Fruit fly (Drosophila melanogaster) whole organism, embryonic: ENCODE data around the gene CG9630.
A peak's percentile ranks its signal among the peaks of the same experiment; 100 is the strongest.

Source experiments
- Atf6 ChIP-seq: fragments of 200-800 bp; sonication (Bioruptor generic); IDR thresholded peaks from 2 replicates; pipeline ENCODE4 v1.3.6; 2022; ENCODE audit warnings: missing biosample characterization, missing genetic modification characterization
- CG10209 ChIP-seq: fragments of 200-800 bp; sonication (Bioruptor generic); optimal IDR thresholded peaks from 3 replicates; lab custom pipeline; 2017; ENCODE audit warnings: missing biosample characterization, mild to moderate bottlenecking, missing genetic modification characterization, missing genetic modification reagents
- CG12155 ChIP-seq: fragments of 200-800 bp; sonication (Bioruptor generic); optimal IDR thresholded peaks from 3 replicates; lab custom pipeline; 2016; ENCODE audit warnings: missing biosample characterization, missing genetic modification characterization
- CG12219 ChIP-seq: fragments of 200-800 bp; sonication (Bioruptor generic); optimal IDR thresholded peaks from 3 replicates; lab custom pipeline; 2018; ENCODE audit warnings: missing biosample characterization, mild to moderate bottlenecking, missing genetic modification characterization
- CG12299 ChIP-seq: fragments of 200-800 bp; sonication (Bioruptor generic); optimal IDR thresholded peaks from 2 replicates; lab custom pipeline; 2018; ENCODE audit warnings: missing biosample characterization, mild to moderate bottlenecking, missing genetic modification characterization
- CG12942 ChIP-seq: fragments of 200-800 bp; sonication (Bioruptor generic); optimal IDR thresholded peaks from 3 replicates; lab custom pipeline; 2016; ENCODE audit warnings: missing biosample characterization, missing genetic modification characterization
- CG13424 ChIP-seq: fragments of 200-800 bp; sonication (Bioruptor generic); optimal IDR thresholded peaks from 2 replicates; lab custom pipeline; 2019; ENCODE audit warnings: missing biosample characterization, mild to moderate bottlenecking, missing genetic modification characterization, moderate library complexity
- CG14667 ChIP-seq: fragments of 200-800 bp; sonication (Bioruptor generic); IDR thresholded peaks from 2 replicates; pipeline ENCODE4 v1.3.6; 2022; ENCODE audit warnings: missing biosample characterization, missing genetic modification characterization
- CG15479 ChIP-seq: fragments of 200-800 bp; sonication (Bioruptor generic); optimal IDR thresholded peaks from 3 replicates; lab custom pipeline; 2019; ENCODE audit warnings: missing biosample characterization, mild to moderate bottlenecking, missing genetic modification characterization, moderate library complexity
- CG2120 ChIP-seq: fragments of 200-800 bp; sonication (Bioruptor generic); optimal IDR thresholded peaks from 3 replicates; lab custom pipeline; 2016; ENCODE audit warnings: missing biosample characterization, missing genetic modification characterization
- CG31224 ChIP-seq: fragments of 200-800 bp; sonication (Bioruptor generic); IDR thresholded peaks from 2 replicates; pipeline ENCODE4 v1.3.6; 2022; ENCODE audit warnings: missing biosample characterization, missing genetic modification characterization
- CG3726 ChIP-seq: fragments of 200-800 bp; sonication (Bioruptor generic); IDR thresholded peaks from 3 replicates; pipeline ENCODE4, ENCODE4 v1.3.6; 2022; ENCODE audit warnings: missing biosample characterization, missing genetic modification characterization
- CG4360 ChIP-seq: fragments of 200-800 bp; sonication (Bioruptor generic); IDR thresholded peaks from 2 replicates; pipeline ENCODE4 v1.3.6; 2022; ENCODE audit warnings: missing biosample characterization, missing genetic modification characterization
- CG6654 ChIP-seq: fragments of 200-800 bp; sonication (Bioruptor generic); optimal IDR thresholded peaks from 2 replicates; lab custom pipeline; 2017; ENCODE audit warnings: missing biosample characterization, mild to moderate bottlenecking, missing genetic modification characterization
- CG7745 ChIP-seq: fragments of 200-800 bp; sonication (Bioruptor generic); optimal IDR thresholded peaks from 2 replicates; lab custom pipeline; 2018; ENCODE audit warnings: missing biosample characterization, mild to moderate bottlenecking, missing genetic modification characterization, moderate library complexity
- CG7963 ChIP-seq: fragments of 200-800 bp; sonication (Bioruptor generic); IDR thresholded peaks from 3 replicates; pipeline ENCODE4 v1.3.6; 2022; ENCODE audit warnings: missing biosample characterization, missing genetic modification characterization; ENCODE audit not compliant: partially characterized antibody
- CG9437 ChIP-seq: fragments of 200-800 bp; sonication (Bioruptor generic); optimal IDR thresholded peaks from 2 replicates; lab custom pipeline; 2018; ENCODE audit warnings: missing biosample characterization, mild to moderate bottlenecking, missing genetic modification characterization
- CTCF ChIP-seq: fragments of 200-800 bp; sonication (Bioruptor generic); optimal IDR thresholded peaks from 2 replicates; lab custom pipeline; 2017; ENCODE audit warnings: missing biosample characterization, mild to moderate bottlenecking, missing genetic modification characterization, moderate library complexity
- D ChIP-seq, 2 experiments: fragments of 200-800 bp in 1 of 2; fragments of >200 bp in 1 of 2; sonication (Bioruptor generic) in 1 of 2; optimal IDR thresholded peaks; 2 replicates in 1 of 2; 3 replicates in 1 of 2; lab custom pipeline; 2017; ENCODE audit warnings: mild to moderate bottlenecking in 1 of 2, missing biosample characterization in 1 of 2, missing genetic modification characterization in 1 of 2, missing genetic modification reagents in 1 of 2
- Deaf1 ChIP-seq: fragments of 200-800 bp; optimal IDR thresholded peaks from 3 replicates; lab custom pipeline; 2019; ENCODE audit warnings: missing biosample characterization, mild to moderate bottlenecking, missing genetic modification characterization, moderate library complexity
- Ets65A ChIP-seq: fragments of 200-800 bp; sonication (Bioruptor generic); peaks from one replicate; lab custom pipeline; 2016; ENCODE audit warnings: missing biosample characterization, missing genetic modification characterization
- Fer3 ChIP-seq: fragments of 200-800 bp; sonication (Bioruptor generic); optimal IDR thresholded peaks from 2 replicates; lab custom pipeline; 2018; ENCODE audit warnings: missing biosample characterization, mild to moderate bottlenecking, missing genetic modification characterization, moderate library complexity
- HmgZ ChIP-seq: fragments of 200-800 bp; sonication (Bioruptor generic); optimal IDR thresholded peaks from 2 replicates; lab custom pipeline; 2018; ENCODE audit warnings: missing biosample characterization, mild to moderate bottlenecking, missing genetic modification characterization
- Mad ChIP-seq: fragments of 200-800 bp; sonication (Bioruptor generic); optimal IDR thresholded peaks from 2 replicates; lab custom pipeline; 2016; ENCODE audit warnings: missing biosample characterization, missing genetic modification characterization
- Rfx ChIP-seq: fragments of 200-800 bp; sonication (Bioruptor generic); IDR thresholded peaks from 2 replicates; pipeline ENCODE4 v1.3.6; 2022; ENCODE audit warnings: missing biosample characterization, missing genetic modification characterization
- Sox102F ChIP-seq: fragments of 200-800 bp; sonication (Bioruptor generic); optimal IDR thresholded peaks from 2 replicates; lab custom pipeline; 2018; ENCODE audit warnings: missing biosample characterization, mild to moderate bottlenecking, missing genetic modification characterization, moderate library complexity
- abd-A ChIP-seq: fragments of 200-800 bp; sonication (Bioruptor generic); optimal IDR thresholded peaks from 3 replicates; lab custom pipeline; 2019; ENCODE audit warnings: missing biosample characterization, mild to moderate bottlenecking, missing genetic modification characterization, moderate library complexity
- ash1 ChIP-seq: fragments of 200-800 bp; sonication (Bioruptor generic); optimal IDR thresholded peaks from 2 replicates; lab custom pipeline; 2018; ENCODE audit warnings: missing biosample characterization, mild to moderate bottlenecking, missing genetic modification characterization
- chif ChIP-seq, 2 experiments: fragments of 200-800 bp; sonication (Bioruptor generic); optimal IDR thresholded peaks; 3 replicates each; lab custom pipeline; 2016; ENCODE audit warnings: missing biosample characterization in 2 of 2, missing genetic modification characterization in 2 of 2
- cwo ChIP-seq: fragments of 200-800 bp; sonication (Bioruptor generic); optimal IDR thresholded peaks from 3 replicates; lab custom pipeline; 2017; ENCODE audit warnings: missing biosample characterization, missing genetic modification characterization, mild to moderate bottlenecking, moderate library complexity, missing genetic modification reagents
- grau ChIP-seq: fragments of 200-800 bp; optimal IDR thresholded peaks from 3 replicates; lab custom pipeline; 2019; ENCODE audit warnings: missing biosample characterization, mild to moderate bottlenecking, missing genetic modification characterization, moderate library complexity
- ind ChIP-seq: fragments of 200-800 bp; sonication (Bioruptor generic); optimal IDR thresholded peaks from 3 replicates; lab custom pipeline; 2016; ENCODE audit warnings: missing biosample characterization, missing genetic modification characterization
- lola ChIP-seq, 3 experiments: fragments of >200 bp in 2 of 3; fragments of 200-800 bp in 1 of 3; sonication (Bioruptor generic) in 1 of 3; optimal IDR thresholded peaks; 2 replicates each; lab custom pipeline; 2017 to 2019; ENCODE audit warnings: missing biosample characterization in 3 of 3, missing genetic modification characterization in 3 of 3, mild to moderate bottlenecking in 1 of 3, moderate library complexity in 1 of 3
- p53 ChIP-seq: fragments of 200-800 bp; sonication (Bioruptor generic); optimal IDR thresholded peaks from 2 replicates; lab custom pipeline; 2016; ENCODE audit warnings: missing biosample characterization, missing genetic modification characterization
- pita ChIP-seq: fragments of 200-800 bp; sonication (Bioruptor generic); optimal IDR thresholded peaks from 2 replicates; lab custom pipeline; 2017; ENCODE audit warnings: missing biosample characterization, mild to moderate bottlenecking, missing genetic modification characterization
- prd ChIP-seq, 3 experiments: fragments of >200 bp in 2 of 3; fragments of 200-800 bp in 1 of 3; sonication (Bioruptor generic) in 1 of 3; optimal IDR thresholded peaks in 2 of 3; IDR thresholded peaks in 1 of 3; 2 replicates in 2 of 3; 3 replicates in 1 of 3; pipeline versions ENCODE4 v1.3.6 to Lab custom; 2017 to 2022; ENCODE audit warnings: missing biosample characterization in 1 of 3, missing genetic modification characterization in 1 of 3
- psq ChIP-seq: fragments of 200-800 bp; sonication (Bioruptor generic); optimal IDR thresholded peaks from 2 replicates; lab custom pipeline; 2017; ENCODE audit warnings: missing biosample characterization, missing genetic modification characterization
- ro ChIP-seq: fragments of 200-800 bp; sonication (Bioruptor generic); IDR thresholded peaks from 2 replicates; pipeline ENCODE4 v1.3.6; 2022; ENCODE audit warnings: missing biosample characterization, missing genetic modification characterization
- sisA ChIP-seq: fragments of 200-800 bp; sonication (Bioruptor generic); IDR thresholded peaks from 2 replicates; pipeline ENCODE4 v1.3.6; 2022; ENCODE audit warnings: missing biosample characterization, missing genetic modification characterization
- tap ChIP-seq: fragments of 200-800 bp; optimal IDR thresholded peaks from 3 replicates; lab custom pipeline; 2019; ENCODE audit warnings: missing biosample characterization, mild to moderate bottlenecking, missing genetic modification characterization, moderate library complexity
- tio ChIP-seq: fragments of 200-800 bp; sonication (Bioruptor generic); optimal IDR thresholded peaks from 2 replicates; lab custom pipeline; 2017; ENCODE audit warnings: missing biosample characterization, missing genetic modification characterization, inconsistent platforms
- tll ChIP-seq, 2 experiments: fragments of 200-800 bp in 1 of 2; fragments of >200 bp in 1 of 2; sonication (Bioruptor generic) in 1 of 2; optimal IDR thresholded peaks; 2 replicates each; lab custom pipeline; 2017 to 2019; ENCODE audit warnings: missing biosample characterization in 2 of 2, missing genetic modification characterization in 2 of 2, mild to moderate bottlenecking in 1 of 2, moderate library complexity in 1 of 2
- twi ChIP-seq: fragments of 200-800 bp; optimal IDR thresholded peaks from 2 replicates; lab custom pipeline; 2019; ENCODE audit warnings: missing biosample characterization, mild to moderate bottlenecking, missing genetic modification characterization, moderate library complexity
- vvl ChIP-seq: fragments of 200-800 bp; sonication (Bioruptor generic); IDR thresholded peaks from 2 replicates; pipeline ENCODE4 v1.3.6; 2022; ENCODE audit warnings: missing biosample characterization, missing genetic modification characterization
- zen ChIP-seq: fragments of 200-800 bp; sonication (Bioruptor generic); optimal IDR thresholded peaks from 3 replicates; lab custom pipeline; 2018; ENCODE audit warnings: missing biosample characterization, mild to moderate bottlenecking, missing genetic modification characterization, moderate library complexity

The CG9630 gene

DNA sequence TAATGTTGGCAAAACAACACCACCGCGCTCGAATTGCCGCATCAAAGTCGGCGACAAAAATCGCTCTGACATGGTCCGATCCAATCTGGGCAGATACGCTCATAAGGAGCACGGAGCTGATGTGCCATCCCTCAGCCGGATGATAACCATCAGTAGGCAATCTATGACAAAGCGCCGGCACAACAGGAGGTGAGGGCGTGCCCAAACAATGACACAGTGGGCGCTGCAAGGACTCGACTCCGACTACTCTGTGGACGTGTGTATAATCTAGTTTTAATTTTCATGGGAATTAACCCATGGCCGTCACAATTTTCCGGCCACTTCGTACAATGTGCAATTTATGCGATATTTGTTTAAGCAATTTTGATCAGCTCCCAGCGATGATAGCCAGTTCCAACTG is 5.3 kb upstream of the CG9630 start:
- no peak for TF ChIP-seq abd-A (tag; lab: Kevin White, UChicago)
- peak; percentile 77 for TF ChIP-seq twi (tag; lab: Kevin White, UChicago)
- no peak for TF ChIP-seq cwo (GFP tag; lab: Kevin White, UChicago)
- TF ChIP-seq CG12155 (GFP tag; lab: Kevin White, UChicago): no peak
- TF ChIP-seq tll (GFP tag; optimal IDR thresholded peaks at IDR 0.05; lab: Kevin White, UChicago): peak in 1 of 2 experiments; percentile 10
- TF ChIP-seq zen (tag; lab: Kevin White, UChicago): peak; percentile 89
- no peak for TF ChIP-seq prd (optimal IDR thresholded peaks at IDR 0.05; lab: Kevin White, UChicago)
- TF ChIP-seq prd (GFP tag; IDR thresholded peaks at IDR 0.05; lab: Robert Waterston, UW): peak; percentile 72; the same call in 2 of the 3 replicates
- TF ChIP-seq Atf6 (GFP tag; lab: Robert Waterston, UW): no peak
- TF ChIP-seq vvl (GFP tag; lab: Robert Waterston, UW): no peak
- TF ChIP-seq pita: no peak
- no peak for TF ChIP-seq CG12942 (GFP tag; lab: Kevin White, UChicago)
- no peak for TF ChIP-seq grau
- TF ChIP-seq CG15479 (GFP tag; lab: Kevin White, UChicago): peak; percentile 32
- peak; percentile 76 for TF ChIP-seq D (optimal IDR thresholded peaks at IDR 0.05; lab: Kevin White, UChicago)
- no peak for TF ChIP-seq D (GFP tag; optimal IDR thresholded peaks at IDR 0.05; lab: Kevin White, UChicago)

DNA sequence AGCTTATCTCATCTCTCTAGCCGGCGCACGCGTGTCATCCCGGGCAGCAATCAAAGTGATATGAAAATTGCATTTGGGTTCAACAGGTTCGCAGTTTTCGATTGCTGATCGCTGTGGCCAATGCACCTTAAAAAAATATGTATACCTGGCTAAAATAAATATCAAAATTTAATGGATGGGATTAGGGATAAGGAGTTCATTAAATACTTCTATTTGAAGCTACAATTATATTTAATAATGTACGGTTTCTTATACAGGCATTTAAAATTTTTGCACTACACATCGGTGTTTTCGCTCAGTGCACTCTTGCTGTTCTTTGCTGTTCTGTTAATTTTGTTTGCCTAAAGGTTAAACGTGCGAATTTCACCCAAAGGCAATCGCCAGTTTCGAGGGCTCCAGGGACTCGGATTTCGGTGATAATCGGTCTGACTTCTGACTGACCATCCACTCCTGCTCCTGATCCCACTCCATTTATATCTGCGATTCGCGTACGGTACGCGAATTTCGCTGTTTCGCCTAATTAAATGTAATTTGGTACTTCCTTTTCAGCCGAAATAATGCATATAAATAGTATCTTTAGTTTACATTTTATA is 3.0 kb upstream of the CG9630 start:
- TF ChIP-seq CG3726: no peak
- no peak for TF ChIP-seq sisA (GFP tag; lab: Robert Waterston, UW)
- peak; percentile 27 for TF ChIP-seq Ets65A

DNA sequence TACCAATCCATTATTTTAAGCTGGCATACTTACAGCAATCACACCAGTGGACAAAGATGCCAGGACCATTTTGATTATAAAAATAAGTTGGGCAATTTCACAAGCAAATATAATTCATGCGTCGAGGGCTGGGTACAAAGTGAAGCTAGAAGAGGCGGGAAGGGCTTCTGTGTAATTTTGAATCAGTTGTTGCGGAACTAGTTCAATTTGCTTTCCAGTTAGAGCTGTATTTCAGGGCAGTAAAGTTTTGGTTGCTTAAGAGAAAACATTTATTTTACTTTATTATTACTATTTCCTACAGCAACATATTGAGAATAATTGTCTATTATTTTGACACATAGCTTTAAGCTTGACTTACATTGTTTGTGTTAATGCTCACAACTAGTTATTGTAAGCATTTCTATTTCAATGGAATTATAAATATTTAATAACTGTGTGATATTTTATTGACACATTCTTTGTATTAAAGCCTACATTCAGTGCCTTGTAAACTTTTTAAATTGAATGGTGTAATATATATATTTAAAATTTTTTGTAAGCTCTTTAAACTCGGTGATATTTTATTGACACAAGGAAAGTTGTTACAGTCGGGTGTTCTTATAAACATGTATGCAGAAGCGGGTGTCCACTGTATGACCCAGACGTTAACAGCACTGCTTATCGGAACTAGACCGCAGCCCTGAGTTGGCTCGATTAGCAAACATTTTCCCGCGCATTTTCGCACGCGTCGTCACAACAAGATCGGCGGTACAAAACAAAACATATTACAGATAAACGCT is 5.2 kb downstream of the CG9630 start, which contains the start of the genes RPA1 and Mcm2:
Gene RPA1, minus strand, starts transcription at position 150 of the 779 bp plus-strand sequence.
Gene Mcm2, plus strand, starts transcription at position 669 of the 779 bp plus-strand sequence.
- peak; percentile 86 for TF ChIP-seq tio (GFP tag; lab: Kevin White, UChicago)
- TF ChIP-seq CG2120: peak; percentile 85
- TF ChIP-seq ash1 (GFP tag; lab: Kevin White, UChicago): no peak
- peak; percentile 40 for TF ChIP-seq CG6654 (GFP tag; lab: Kevin White, UChicago)
- peak; percentile 14 for TF ChIP-seq p53 (GFP tag; lab: Kevin White, UChicago)
- peak; percentile 85 for TF ChIP-seq CG13424 (tag; lab: Kevin White, UChicago)
- peak; percentile 87 for TF ChIP-seq ind (GFP tag; lab: Kevin White, UChicago)
- TF ChIP-seq Fer3 (tag; lab: Kevin White, UChicago): peak; percentile 68
- peak; percentile 76 for TF ChIP-seq CG10209 (GFP tag; lab: Kevin White, UChicago)
- peak; percentile 32; the same call in 1 of the 2 replicates for TF ChIP-seq ro
- peak; percentile 38 for TF ChIP-seq psq (GFP tag; lab: Kevin White, UChicago)
- no peak for TF ChIP-seq CG7963 (GFP tag; lab: Robert Waterston, UW)
- TF ChIP-seq CG7745: no peak
- TF ChIP-seq CG4360 (GFP tag; lab: Robert Waterston, UW): peak; percentile 14; the same call in 1 of the 2 replicates
- TF ChIP-seq CTCF: peak; percentile 7
- peak; percentile 58 for TF ChIP-seq Sox102F (GFP tag; lab: Kevin White, UChicago)
- TF ChIP-seq chif (GFP tag; optimal IDR thresholded peaks at IDR 0.05; lab: Kevin White, UChicago): peak in 1 of 2 experiments; percentile 66
- peak; percentile 63 for TF ChIP-seq HmgZ (tag; lab: Kevin White, UChicago)
- TF ChIP-seq CG31224 (GFP tag; lab: Robert Waterston, UW): peak; percentile 65
- TF ChIP-seq Deaf1: no peak
- TF ChIP-seq Rfx (GFP tag; lab: Robert Waterston, UW): peak; percentile 91
- peak; percentile 77 for TF ChIP-seq CG9437 (GFP tag; lab: Kevin White, UChicago)
- TF ChIP-seq Mad (GFP tag; lab: Kevin White, UChicago): peak; percentile 32
- TF ChIP-seq lola (GFP tag; optimal IDR thresholded peaks at IDR 0.05; lab: Kevin White, UChicago): peak in 1 of 3 experiments; percentile 79
- TF ChIP-seq CG14667 (GFP tag; lab: Robert Waterston, UW): peak; percentile 81
- TF ChIP-seq CG12299: peak; percentile 30
- TF ChIP-seq CG12219 (GFP tag; lab: Kevin White, UChicago): peak; percentile 50
- no peak for TF ChIP-seq tap (tag; lab: Kevin White, UChicago)
